Worm (Caenorhabditis elegans) whole organism, young adult: ENCODE data around the gene cht-3.

ENCODE experiments used
- B0035.1 ChIP-seq: sonication (generic microtip); optimal IDR thresholded peaks from 2 replicates; lab custom pipeline; 2016; ENCODE audit warnings: missing genetic modification characterization, mild to moderate bottlenecking, missing compliant biosample characterization, missing genotype, missing genetic modification reagents
- B0336.3 ChIP-seq: fragments of 200-800 bp; sonication (Bioruptor generic); IDR thresholded peaks from 2 replicates; pipeline ENCODE4 v1.3.6; 2022; ENCODE audit warnings: missing genetic modification characterization, missing compliant biosample characterization
- C06A6.2 ChIP-seq: fragments of 200-800 bp; sonication (Bioruptor generic); conservative IDR thresholded peaks from 2 replicates; pipeline ENCODE4 v1.3.6; 2022; ENCODE audit warnings: missing genetic modification characterization, missing compliant biosample characterization
- D2030.7 ChIP-seq: fragments of 200-800 bp; sonication (Bioruptor generic); IDR thresholded peaks from 2 replicates; pipeline ENCODE4 v1.3.6; 2022; ENCODE audit warnings: missing genetic modification reagents, missing genetic modification characterization, missing compliant biosample characterization
- F57A8.1 ChIP-seq: fragments of 200-800 bp; sonication (Bioruptor generic); optimal IDR thresholded peaks from 2 replicates; lab custom pipeline; 2018; ENCODE audit warnings: mild to moderate bottlenecking, missing genetic modification characterization, moderate library complexity, missing compliant biosample characterization
- F57C9.4 ChIP-seq: sonication (generic microtip); optimal IDR thresholded peaks from 2 replicates; lab custom pipeline; 2017; ENCODE audit warnings: mild to moderate bottlenecking, missing genetic modification characterization, missing compliant biosample characterization
- T07F8.4 ChIP-seq: sonication (generic microtip); optimal IDR thresholded peaks from 2 replicates; lab custom pipeline; 2016; ENCODE audit warnings: mild to moderate bottlenecking, missing genetic modification characterization, moderate library complexity, missing compliant biosample characterization
- Y67H2A.10 ChIP-seq: fragments of 200-800 bp; sonication (Bioruptor generic); conservative IDR thresholded peaks from 2 replicates; pipeline ENCODE4 v1.3.6; 2022; ENCODE audit warnings: missing genetic modification reagents, missing genetic modification characterization, missing compliant biosample characterization
- Y79H2A.3 ChIP-seq: fragments of 200-800 bp; sonication (Bioruptor generic); conservative IDR thresholded peaks from 2 replicates; pipeline ENCODE4 v1.3.6; 2022; ENCODE audit warnings: missing genetic modification reagents, missing genetic modification characterization, missing compliant biosample characterization
- akir-1 ChIP-seq: fragments of 200-800 bp; sonication (Bioruptor generic); optimal IDR thresholded peaks from 2 replicates; lab custom pipeline; 2018; ENCODE audit warnings: mild to moderate bottlenecking, missing genetic modification characterization, moderate library complexity, missing compliant biosample characterization
- attf-6 ChIP-seq: fragments of 200-800 bp; sonication (Bioruptor generic); IDR thresholded peaks from 2 replicates; pipeline ENCODE4 v1.3.6; 2022; ENCODE audit warnings: missing genetic modification reagents, missing genetic modification characterization, missing compliant biosample characterization
- cebp-2 ChIP-seq: fragments of 200-800 bp; sonication (Bioruptor generic); IDR thresholded peaks from 2 replicates; pipeline ENCODE4 v1.3.6; 2022; ENCODE audit warnings: missing genetic modification characterization, missing compliant biosample characterization
- ceh-27 ChIP-seq: fragments of 200-800 bp; sonication (Bioruptor generic); optimal IDR thresholded peaks from 2 replicates; lab custom pipeline; 2018; ENCODE audit warnings: mild to moderate bottlenecking, missing genetic modification characterization, moderate library complexity, missing compliant biosample characterization
- ceh-40 ChIP-seq: fragments of 200-800 bp; sonication (Bioruptor generic); IDR thresholded peaks from 2 replicates; pipeline ENCODE4 v1.3.6; 2022; ENCODE audit warnings: missing genetic modification characterization, missing compliant biosample characterization
- ceh-58 ChIP-seq: fragments of 200-800 bp; sonication (Bioruptor generic); IDR thresholded peaks from 2 replicates; pipeline ENCODE4 v1.3.6; 2022; ENCODE audit warnings: missing genetic modification characterization, missing compliant biosample characterization
- chd-7 ChIP-seq: sonication (generic microtip); optimal IDR thresholded peaks from 2 replicates; lab custom pipeline; 2016; ENCODE audit warnings: mild to moderate bottlenecking, missing genetic modification characterization, moderate library complexity, missing compliant biosample characterization
- efl-1 ChIP-seq: fragments of 150-350 bp; optimal IDR thresholded peaks from 2 replicates; lab custom pipeline; 2014; ENCODE audit warnings: missing biosample characterization, missing genetic modification reagents, missing genetic modification characterization
- fkh-3 ChIP-seq: sonication (generic microtip); optimal IDR thresholded peaks from 2 replicates; lab custom pipeline; 2016; ENCODE audit warnings: mild to moderate bottlenecking, missing genetic modification characterization, missing compliant biosample characterization
- him-1 ChIP-seq: sonication (generic microtip); optimal IDR thresholded peaks from 2 replicates; lab custom pipeline; 2016; ENCODE audit warnings: missing genotype, missing genetic modification reagents, missing genetic modification characterization, missing compliant biosample characterization
- hlh-26 ChIP-seq: fragments of 200-800 bp; sonication (Bioruptor generic); conservative IDR thresholded peaks from 2 replicates; pipeline ENCODE4 v1.3.6; 2022; ENCODE audit warnings: missing genetic modification reagents, missing genetic modification characterization, missing compliant biosample characterization
- hmg-1.2 ChIP-seq: fragments of 200-800 bp; sonication (Bioruptor generic); IDR thresholded peaks from 2 replicates; pipeline ENCODE4 v1.3.6; 2022; ENCODE audit warnings: missing genetic modification reagents, missing genetic modification characterization, missing compliant biosample characterization
- hrde-1 ChIP-seq: sonication (generic microtip); optimal IDR thresholded peaks from 2 replicates; lab custom pipeline; 2016; ENCODE audit warnings: missing genetic modification characterization, mild to moderate bottlenecking, missing compliant biosample characterization, moderate library complexity, missing genotype, missing genetic modification reagents, borderline replicate concordance
- hsf-1 ChIP-seq: fragments of 200-800 bp; sonication (Bioruptor generic); IDR thresholded peaks from 2 replicates; pipeline ENCODE4 v1.3.6; 2022; ENCODE audit warnings: missing genetic modification reagents, missing genetic modification characterization, missing compliant biosample characterization
- lin-35 ChIP-seq, 3 experiments: fragments of 150-350 bp in 2 of 3; sonication (generic microtip) in 1 of 3; optimal IDR thresholded peaks; 2 replicates each; lab custom pipeline; 2014 to 2018; ENCODE audit warnings: missing biosample characterization in 3 of 3, missing genetic modification characterization in 3 of 3, missing genetic modification reagents in 3 of 3
- lsy-27 ChIP-seq: sonication (generic microtip); optimal IDR thresholded peaks from 2 replicates; lab custom pipeline; 2017; ENCODE audit warnings: missing genetic modification characterization, mild to moderate bottlenecking, missing compliant biosample characterization, antibody characterized with exemption, missing genotype, borderline replicate concordance; ENCODE audit not compliant: insufficient read depth
- madf-6 ChIP-seq: fragments of 200-800 bp; sonication (Bioruptor generic); IDR thresholded peaks from 2 replicates; pipeline ENCODE4 v1.3.6; 2022; ENCODE audit warnings: missing genetic modification reagents, missing genetic modification characterization, missing compliant biosample characterization
- mcd-1 ChIP-seq: fragments of 200-800 bp; sonication (Bioruptor generic); IDR thresholded peaks from 2 replicates; pipeline ENCODE4 v1.3.6; 2022; ENCODE audit warnings: missing genetic modification reagents, missing genetic modification characterization, missing compliant biosample characterization
- mxl-1 ChIP-seq: sonication (generic microtip); optimal IDR thresholded peaks from 2 replicates; lab custom pipeline; 2016; ENCODE audit warnings: missing genetic modification characterization, missing compliant biosample characterization
- nfyb-1 ChIP-seq: fragments of 200-800 bp; sonication (Bioruptor generic); IDR thresholded peaks from 2 replicates; pipeline ENCODE4 v1.3.6; 2022; ENCODE audit warnings: missing genetic modification reagents, missing genetic modification characterization, missing compliant biosample characterization
- nhr-120 ChIP-seq: fragments of 200-800 bp; sonication (Bioruptor generic); IDR thresholded peaks from 2 replicates; pipeline ENCODE4 v1.3.6; 2022; ENCODE audit warnings: missing genetic modification characterization, missing compliant biosample characterization
- pbrm-1 ChIP-seq: fragments of 200-800 bp; sonication (Bioruptor generic); IDR thresholded peaks from 2 replicates; pipeline ENCODE4 v1.3.6; 2022; ENCODE audit warnings: missing genetic modification reagents, missing genetic modification characterization, missing compliant biosample characterization
- rec-8 ChIP-seq, 2 experiments: sonication (generic microtip); optimal IDR thresholded peaks; 2 replicates each; lab custom pipeline; 2016; ENCODE audit warnings: mild to moderate bottlenecking in 2 of 2, missing genetic modification characterization in 2 of 2, missing genetic modification reagents in 2 of 2, missing genotype in 2 of 2, missing biosample characterization in 1 of 2, missing compliant biosample characterization in 1 of 2, moderate library complexity in 1 of 2
- rpc-1 ChIP-seq, 2 experiments: fragments of 150-350 bp in 1 of 2; sonication (generic microtip) in 1 of 2; optimal IDR thresholded peaks; 2 replicates each; lab custom pipeline; 2014 to 2018; ENCODE audit warnings: missing biosample characterization in 1 of 2, missing genetic modification characterization in 1 of 2, missing genetic modification reagents in 1 of 2, missing genotype in 1 of 2
- snpc-3.4 ChIP-seq: sonication (generic microtip); optimal IDR thresholded peaks from 2 replicates; lab custom pipeline; 2017; ENCODE audit warnings: missing genetic modification characterization, mild to moderate bottlenecking, missing compliant biosample characterization, antibody characterized with exemption, moderate library complexity, missing genotype, missing genetic modification reagents
- snpc-4 ChIP-seq, 5 experiments: fragments of 150-350 bp in 1 of 5; sonication (generic microtip) in 4 of 5; optimal IDR thresholded peaks; 2 replicates each; lab custom pipeline; 2014 to 2018; ENCODE audit warnings: missing genetic modification characterization in 5 of 5, missing biosample characterization in 3 of 5, antibody characterized with exemption in 2 of 5, mild to moderate bottlenecking in 2 of 5, missing compliant biosample characterization in 2 of 5, missing genotype in 2 of 5, moderate library complexity in 2 of 5, missing genetic modification reagents in 1 of 5
- somi-1 ChIP-seq: fragments of 200-800 bp; sonication (Bioruptor generic); optimal IDR thresholded peaks from 2 replicates; lab custom pipeline; 2018; ENCODE audit warnings: mild to moderate bottlenecking, missing genetic modification characterization, missing compliant biosample characterization
- tbp1 ChIP-seq: fragments of 200-800 bp; sonication (Bioruptor generic); optimal IDR thresholded peaks from 2 replicates; lab custom pipeline; 2018; ENCODE audit warnings: mild to moderate bottlenecking, missing genetic modification characterization, missing compliant biosample characterization
- tbx-9 ChIP-seq: sonication (generic microtip); optimal IDR thresholded peaks from 2 replicates; lab custom pipeline; 2016; ENCODE audit warnings: borderline replicate concordance, missing genetic modification characterization, inconsistent platforms, missing compliant biosample characterization
- tlf-1 ChIP-seq: fragments of 200-800 bp; sonication (Bioruptor generic); optimal IDR thresholded peaks from 2 replicates; lab custom pipeline; 2018; ENCODE audit warnings: mild to moderate bottlenecking, missing genetic modification characterization, missing compliant biosample characterization
- unc-130 ChIP-seq: sonication (generic microtip); optimal IDR thresholded peaks from 2 replicates; lab custom pipeline; 2016; ENCODE audit warnings: missing genetic modification reagents, missing genetic modification characterization, missing compliant biosample characterization
- xnd-1 ChIP-seq: sonication (generic microtip); optimal IDR thresholded peaks from 2 replicates; lab custom pipeline; 2016; ENCODE audit warnings: missing genotype, missing genetic modification reagents, missing genetic modification characterization, missing compliant biosample characterization
- ztf-18 ChIP-seq: sonication (generic microtip); optimal IDR thresholded peaks from 2 replicates; lab custom pipeline; 2016; ENCODE audit warnings: missing genotype, mild to moderate bottlenecking, missing genetic modification characterization, missing compliant biosample characterization
- ztf-22 ChIP-seq: fragments of 200-800 bp; sonication (Bioruptor generic); optimal IDR thresholded peaks from 2 replicates; lab custom pipeline; 2018; ENCODE audit warnings: mild to moderate bottlenecking, missing genetic modification characterization, moderate library complexity, missing compliant biosample characterization

Gene cht-3

ce11 chrIV:6972427-6972826, 31.0 kb upstream of the cht-3 start, which contains the start of gene nhr-249:
TSS of gene nhr-249 (minus strand) at chrIV:6972527.
- peak; percentile 22 for TF ChIP-seq efl-1 (GFP tag; lab: Kevin White, UChicago)
- TF ChIP-seq C06A6.2 = no peak

- no peak for TF ChIP-seq tbx-9 (tag; lab: Kevin White, UChicago)
- TF ChIP-seq lsy-27 (tag; lab: Kevin White, UChicago) = no peak
- peak; percentile 84 for TF ChIP-seq attf-6 (GFP tag; lab: Robert Waterston, UW)
- no peak for TF ChIP-seq F57C9.4
- TF ChIP-seq hlh-26 (GFP tag; lab: Robert Waterston, UW) = no peak
- peak; percentile 36; the same call in 1 of the 2 replicates for TF ChIP-seq hmg-1.2 (GFP tag; lab: Robert Waterston, UW)
- TF ChIP-seq snpc-3.4 (tag; lab: Kevin White, UChicago) = peak; percentile 37
- TF ChIP-seq rec-8 (tag; optimal IDR thresholded peaks at IDR 0.05; lab: Kevin White, UChicago) = no peak
- no peak for TF ChIP-seq B0035.1
- no peak for TF ChIP-seq T07F8.4 (tag; lab: Kevin White, UChicago)
- TF ChIP-seq somi-1 (GFP tag; lab: Kevin White, UChicago) = no peak
- no peak for TF ChIP-seq rpc-1 (optimal IDR thresholded peaks at IDR 0.05; lab: Kevin White, UChicago)
- TF ChIP-seq rpc-1 (tag; optimal IDR thresholded peaks at IDR 0.05; lab: Kevin White, UChicago) = no peak
- TF ChIP-seq snpc-4 (GFP tag; optimal IDR thresholded peaks at IDR 0.05; lab: Kevin White, UChicago) = peak; percentile 46
- TF ChIP-seq snpc-4 (tag; optimal IDR thresholded peaks at IDR 0.05; lab: Kevin White, UChicago) = peak in 2 of 4 experiments; percentile 75 to 76
- peak; percentile 15 for TF ChIP-seq ztf-18
- no peak for TF ChIP-seq ztf-22 (GFP tag; lab: Kevin White, UChicago)
- TF ChIP-seq chd-7 (tag; lab: Kevin White, UChicago) = no peak
- TF ChIP-seq fkh-3 (tag; lab: Kevin White, UChicago) = no peak
- TF ChIP-seq D2030.7 (GFP tag; lab: Robert Waterston, UW) = no peak
- TF ChIP-seq hrde-1 (tag; lab: Kevin White, UChicago) = peak; percentile 64
- 0 out of 2 replicates have a peak, but pooled peaks have one; percentile 5 for TF ChIP-seq nhr-120 (GFP tag; lab: Robert Waterston, UW)
- TF ChIP-seq nfyb-1 (GFP tag; lab: Robert Waterston, UW) = no peak; the same call in 1 of the 2 replicates
- TF ChIP-seq lin-35 (GFP tag; optimal IDR thresholded peaks at IDR 0.05; lab: Kevin White, UChicago) = no peak
- peak; percentile 76 for TF ChIP-seq madf-6
- 0 out of 2 replicates have a peak, but pooled peaks have one; percentile 30 for TF ChIP-seq ceh-40
- no peak for TF ChIP-seq mxl-1
- no peak for TF ChIP-seq xnd-1 (tag; lab: Kevin White, UChicago)
- TF ChIP-seq Y67H2A.10 = no peak
- peak; percentile 75; the same call in 1 of the 2 replicates for TF ChIP-seq cebp-2 (GFP tag; lab: Robert Waterston, UW)
- peak; percentile 60 for TF ChIP-seq pbrm-1 (GFP tag; lab: Robert Waterston, UW)
- TF ChIP-seq F57A8.1 (GFP tag; lab: Kevin White, UChicago) = no peak
- no peak for TF ChIP-seq akir-1
- TF ChIP-seq mcd-1 (GFP tag; lab: Robert Waterston, UW) = no peak
- TF ChIP-seq him-1 (tag; lab: Kevin White, UChicago) = peak; percentile 38
- TF ChIP-seq Y79H2A.3 (GFP tag; lab: Robert Waterston, UW) = no peak
- no peak for TF ChIP-seq tlf-1 (GFP tag; lab: Kevin White, UChicago)
- TF ChIP-seq tbp1 (GFP tag; lab: Kevin White, UChicago) = no peak
- peak; percentile 80 for TF ChIP-seq hsf-1 (GFP tag; lab: Robert Waterston, UW)
- 0 out of 2 replicates have a peak, but pooled peaks have one; percentile 66 for TF ChIP-seq ceh-58 (GFP tag; lab: Robert Waterston, UW)
- peak; percentile 51 for TF ChIP-seq B0336.3 (GFP tag; lab: Robert Waterston, UW)
- TF ChIP-seq unc-130 (GFP tag; lab: Kevin White, UChicago) = no peak
- no peak for TF ChIP-seq ceh-27 (GFP tag; lab: Kevin White, UChicago)
These were observed 29.1 kb upstream of the cht-3 start for ce11 chrIV:6974162-6974938.
